Fruit fly (Drosophila melanogaster): ENCODE results near the gene CG12017.

The CG12017 gene

dm6 chr3L:3303534-3304459 lies 23.8 kb downstream of the CG12017 start, which contains the start of gene ZnT63C:
ZnT63C (plus strand) TSS chr3L:3303708.
- TF ChIP-seq h (optimal IDR thresholded peaks at IDR 0.05) (no peak), ttk (optimal IDR thresholded peaks at IDR 0.05) (no peak)

- TF ChIP-seq Sin3A (optimal IDR thresholded peaks at IDR 0.05) (no peak), Myc (optimal IDR thresholded peaks at IDR 0.05) (no peak), insv (optimal IDR thresholded peaks at IDR 0.05) (no peak), ttk (optimal IDR thresholded peaks at IDR 0.05) (no peak), psq (optimal IDR thresholded peaks at IDR 0.05) (no peak), h (optimal IDR thresholded peaks at IDR 0.05) (no peak)
These were observed 24.7 kb downstream of the CG12017 start for dm6 chr3L:3304740-3305139.

dm6 chr3L:3305430-3305829 lies 25.4 kb downstream of the CG12017 start:
- TF ChIP-seq psq (optimal IDR thresholded peaks at IDR 0.05), result no peak
- TF ChIP-seq Myc (optimal IDR thresholded peaks at IDR 0.05), result no peak
- TF ChIP-seq ttk (optimal IDR thresholded peaks at IDR 0.05), result no peak
- TF ChIP-seq h (optimal IDR thresholded peaks at IDR 0.05), result no peak
- TF ChIP-seq insv (optimal IDR thresholded peaks at IDR 0.05), result no peak

dm6 chr3L:3306515-3306914 lies 26.5 kb downstream of the CG12017 start:
- no peak for TF ChIP-seq insv (optimal IDR thresholded peaks at IDR 0.05)
- TF ChIP-seq ttk (optimal IDR thresholded peaks at IDR 0.05), result no peak
- TF ChIP-seq Sin3A (optimal IDR thresholded peaks at IDR 0.05), result no peak
- no peak for TF ChIP-seq psq (optimal IDR thresholded peaks at IDR 0.05)
- no peak for TF ChIP-seq Myc (optimal IDR thresholded peaks at IDR 0.05)
- TF ChIP-seq h (optimal IDR thresholded peaks at IDR 0.05), result no peak

dm6 chr3L:3307593-3307992 lies 27.6 kb downstream of the CG12017 start:
- no peak for TF ChIP-seq psq (optimal IDR thresholded peaks at IDR 0.05)
- no peak for TF ChIP-seq ttk (optimal IDR thresholded peaks at IDR 0.05)
- no peak for TF ChIP-seq h (optimal IDR thresholded peaks at IDR 0.05)
- no peak for TF ChIP-seq Myc (optimal IDR thresholded peaks at IDR 0.05)
- no peak for TF ChIP-seq Sin3A (optimal IDR thresholded peaks at IDR 0.05)
- TF ChIP-seq insv (optimal IDR thresholded peaks at IDR 0.05), result no peak

- TF ChIP-seq h (optimal IDR thresholded peaks at IDR 0.05) (no peak), Sin3A (optimal IDR thresholded peaks at IDR 0.05) (no peak), psq (optimal IDR thresholded peaks at IDR 0.05) (no peak), insv (optimal IDR thresholded peaks at IDR 0.05) (no peak), Myc (optimal IDR thresholded peaks at IDR 0.05) (no peak)
These were observed 28.9 kb downstream of the CG12017 start for dm6 chr3L:3308676-3309613.

dm6 chr3L:3314049-3314448 lies 34.0 kb downstream of the CG12017 start, which contains the start of gene Drsl2:
Drsl2 (plus strand) TSS chr3L:3314349.
- no peak for TF ChIP-seq ttk (optimal IDR thresholded peaks at IDR 0.05)
- TF ChIP-seq insv (optimal IDR thresholded peaks at IDR 0.05), result no peak
- TF ChIP-seq Sin3A (optimal IDR thresholded peaks at IDR 0.05), result no peak
- no peak for TF ChIP-seq h (optimal IDR thresholded peaks at IDR 0.05)
- TF ChIP-seq Myc (optimal IDR thresholded peaks at IDR 0.05), result no peak
- TF ChIP-seq psq (optimal IDR thresholded peaks at IDR 0.05), result no peak

dm6 chr3L:3314696-3315095 lies 34.7 kb downstream of the CG12017 start, which contains the start of gene Drsl3:
Drsl3 (plus strand) TSS chr3L:3314996.
- no peak for TF ChIP-seq Myc (optimal IDR thresholded peaks at IDR 0.05)

- TF ChIP-seq insv (optimal IDR thresholded peaks at IDR 0.05), result no peak
- no peak for TF ChIP-seq Sin3A (optimal IDR thresholded peaks at IDR 0.05)
- TF ChIP-seq psq (optimal IDR thresholded peaks at IDR 0.05), result no peak
- TF ChIP-seq ttk (optimal IDR thresholded peaks at IDR 0.05), result no peak
- no peak for TF ChIP-seq h (optimal IDR thresholded peaks at IDR 0.05)
- no peak for TF ChIP-seq Myc (optimal IDR thresholded peaks at IDR 0.05)
These were observed 35.2 kb downstream of the CG12017 start, which contains the start of gene Drsl4 for dm6 chr3L:3315288-3315687. Drsl4 (plus strand) TSS chr3L:3315620.

dm6 chr3L:3316441-3316840 lies 36.4 kb downstream of the CG12017 start, which contains the start of gene Drsl5:
Drsl5 (plus strand) TSS chr3L:3316781.
- TF ChIP-seq ttk (optimal IDR thresholded peaks at IDR 0.05) (no peak), h (optimal IDR thresholded peaks at IDR 0.05) (no peak), Sin3A (optimal IDR thresholded peaks at IDR 0.05) (no peak), psq (optimal IDR thresholded peaks at IDR 0.05) (no peak), insv (optimal IDR thresholded peaks at IDR 0.05) (no peak), Myc (optimal IDR thresholded peaks at IDR 0.05) (no peak)

- TF ChIP-seq h (optimal IDR thresholded peaks at IDR 0.05) (no peak), Sin3A (optimal IDR thresholded peaks at IDR 0.05) (peak; percentile 9)
These were observed 39.2 kb downstream of the CG12017 start, which contains the start of the genes PIG-C, CG12016 and Dpm2 for dm6 chr3L:3319223-3319643. PIG-C (minus strand) TSS chr3L:3319232. CG12016 (plus strand) TSS chr3L:3319555. Dpm2 (plus strand) TSS chr3L:3319555.

Data from Kc167 (cell line).